Fruit fly (Drosophila melanogaster) whole organism, pupa: Measurements from ENCODE around the gene CG33341.
A peak's percentile ranks its signal among the peaks of the same experiment; 100 is the strongest.

Experiments
- CG10348 ChIP-seq: fragments of 200-800 bp; sonication (Bioruptor generic); IDR thresholded peaks from 2 replicates; pipeline ENCODE4 v1.3.6; 2022; ENCODE audit warnings: missing biosample characterization, missing genetic modification characterization
- CG12605 ChIP-seq: fragments of 200-800 bp; sonication (Bioruptor generic); IDR thresholded peaks from 2 replicates; pipeline ENCODE4 v1.3.6; 2022; ENCODE audit warnings: missing biosample characterization, missing genetic modification characterization
- CG13204 ChIP-seq: fragments of 200-800 bp; sonication (Bioruptor generic); optimal IDR thresholded peaks from 2 replicates; lab custom pipeline; 2018; ENCODE audit warnings: missing biosample characterization, mild to moderate bottlenecking, missing genetic modification characterization, moderate library complexity
- CG14655 ChIP-seq: fragments of 200-800 bp; sonication (Bioruptor generic); optimal IDR thresholded peaks from 3 replicates; lab custom pipeline; 2017; ENCODE audit warnings: mild to moderate bottlenecking, missing biosample characterization, missing genetic modification reagents, missing genetic modification characterization
- CG15710 ChIP-seq: fragments of 200-800 bp; sonication (Bioruptor generic); optimal IDR thresholded peaks from 2 replicates; lab custom pipeline; 2018; ENCODE audit warnings: missing biosample characterization, mild to moderate bottlenecking, missing genetic modification characterization, moderate library complexity
- CG17806 ChIP-seq: fragments of 200-800 bp; sonication (Bioruptor generic); optimal IDR thresholded peaks from 2 replicates; lab custom pipeline; 2018; ENCODE audit warnings: missing biosample characterization, mild to moderate bottlenecking, missing genetic modification characterization, moderate library complexity
- CG32121 ChIP-seq: fragments of 200-800 bp; sonication (Bioruptor generic); IDR thresholded peaks from 2 replicates; pipeline ENCODE4 v1.3.6; 2022; ENCODE audit warnings: missing biosample characterization, missing genetic modification characterization
- CG34367 ChIP-seq: fragments of 200-800 bp; sonication (Bioruptor generic); optimal IDR thresholded peaks from 2 replicates; lab custom pipeline; 2018; ENCODE audit warnings: missing biosample characterization, mild to moderate bottlenecking, missing genetic modification characterization
- CG4496 ChIP-seq: fragments of 200-800 bp; sonication (Bioruptor generic); IDR thresholded peaks from 3 replicates; pipeline ENCODE4 v1.3.6; 2022; ENCODE audit warnings: missing biosample characterization, missing genetic modification characterization
- CG8159 ChIP-seq: fragments of 200-800 bp; sonication (Bioruptor generic); optimal IDR thresholded peaks from 3 replicates; lab custom pipeline; 2018; ENCODE audit warnings: missing biosample characterization, mild to moderate bottlenecking, missing genetic modification characterization, moderate library complexity
- CG8301 ChIP-seq: fragments of 200-800 bp; sonication (Bioruptor generic); optimal IDR thresholded peaks from 2 replicates; lab custom pipeline; 2018; ENCODE audit warnings: missing biosample characterization, mild to moderate bottlenecking, missing genetic modification characterization
- CG9948 ChIP-seq: fragments of 200-800 bp; sonication (Bioruptor generic); optimal IDR thresholded peaks from 2 replicates; lab custom pipeline; 2018; ENCODE audit warnings: missing biosample characterization, mild to moderate bottlenecking, missing genetic modification characterization, moderate library complexity
- D1 ChIP-seq: fragments of 200-800 bp; sonication (Bioruptor generic); optimal IDR thresholded peaks from 2 replicates; lab custom pipeline; 2018; ENCODE audit warnings: missing biosample characterization, mild to moderate bottlenecking, missing genetic modification characterization, moderate library complexity
- EcR ChIP-seq: fragments of 200-800 bp; sonication (Bioruptor generic); optimal IDR thresholded peaks from 3 replicates; lab custom pipeline; 2019; ENCODE audit warnings: missing biosample characterization, missing genetic modification characterization, mild to moderate bottlenecking, moderate library complexity, missing genetic modification reagents
- Ets98B ChIP-seq: fragments of 200-800 bp; sonication (Bioruptor generic); IDR thresholded peaks from 2 replicates; pipeline ENCODE4 v1.3.6; 2022; ENCODE audit warnings: missing biosample characterization, missing genetic modification characterization
- Pif1A ChIP-seq: fragments of 200-800 bp; sonication (Bioruptor generic); optimal IDR thresholded peaks from 3 replicates; lab custom pipeline; 2016; ENCODE audit warnings: missing biosample characterization, missing genetic modification characterization
- Pif1B ChIP-seq: fragments of 200-800 bp; sonication (Bioruptor generic); optimal IDR thresholded peaks from 3 replicates; lab custom pipeline; 2016; ENCODE audit warnings: missing biosample characterization, missing genetic modification characterization
- Snoo ChIP-seq: fragments of 200-800 bp; sonication (Bioruptor generic); optimal IDR thresholded peaks from 3 replicates; lab custom pipeline; 2017; ENCODE audit warnings: missing biosample characterization, mild to moderate bottlenecking, missing genetic modification characterization, inconsistent platforms
- fd96Ca ChIP-seq: fragments of 200-800 bp; sonication (Bioruptor generic); IDR thresholded peaks from 3 replicates; pipeline ENCODE4 v1.3.6; 2022; ENCODE audit warnings: missing biosample characterization, missing genetic modification characterization
- gl ChIP-seq: fragments of 200-800 bp; sonication (Bioruptor generic); optimal IDR thresholded peaks from 2 replicates; lab custom pipeline; 2018; ENCODE audit warnings: missing biosample characterization, mild to moderate bottlenecking, missing genetic modification characterization
- rn ChIP-seq: fragments of 200-800 bp; sonication (Bioruptor generic); IDR thresholded peaks from 2 replicates; pipeline ENCODE4 v1.3.6; 2022; ENCODE audit warnings: missing biosample characterization, missing genetic modification characterization

The CG33341 gene

dm6 chr3R:24341251-24341650 lies 26.9 kb upstream of the CG33341 start, which contains the start of gene Ms:
Gene Ms (plus strand): TSS chr3R:24341551.
- TF ChIP-seq CG12605 (GFP tag; lab: Robert Waterston, UW): peak; percentile 37; the same call in 1 of the 2 replicates
- TF ChIP-seq CG34367 (tag; lab: Kevin White, UChicago): no peak

- peak; percentile 38 for TF ChIP-seq CG15710 (tag; lab: Kevin White, UChicago)
- TF ChIP-seq D1 (tag; lab: Kevin White, UChicago): no peak
- no peak for TF ChIP-seq Ets98B (GFP tag; lab: Robert Waterston, UW)
- TF ChIP-seq CG13204 (GFP tag; lab: Kevin White, UChicago): no peak
- no peak for TF ChIP-seq Pif1A
- TF ChIP-seq CG4496 (GFP tag; lab: Robert Waterston, UW): 0 out of 3 replicates have a peak, but pooled peaks have one; percentile 12
Measured at dm6 chr3R:24348420-24349190, 19.6 kb upstream of the CG33341 start, which contains the start of the genes CG5746 and CG6454. Gene CG5746 (minus strand): TSS chr3R:24348791. Gene CG6454 (plus strand): TSS chr3R:24349182.

dm6 chr3R:24353448-24353847 lies 14.7 kb upstream of the CG33341 start:
- TF ChIP-seq CG10348 (no peak), rn (GFP tag; lab: Robert Waterston, UW) (no peak), CG9948 (no peak), D1 (tag; lab: Kevin White, UChicago) (no peak), Pif1B (GFP tag; lab: Kevin White, UChicago) (no peak), CG17806 (tag; lab: Kevin White, UChicago) (no peak), Pif1A (no peak), CG14655 (GFP tag; lab: Kevin White, UChicago) (no peak), Ets98B (GFP tag; lab: Robert Waterston, UW) (no peak), CG8159 (tag; lab: Kevin White, UChicago) (no peak), CG34367 (tag; lab: Kevin White, UChicago) (no peak), EcR (no peak), CG4496 (GFP tag; lab: Robert Waterston, UW) (no peak)

- TF ChIP-seq Pif1A (no peak), CG17806 (tag; lab: Kevin White, UChicago) (no peak), D1 (tag; lab: Kevin White, UChicago) (no peak), EcR (no peak), CG4496 (GFP tag; lab: Robert Waterston, UW) (no peak), CG9948 (no peak), fd96Ca (no peak), CG8301 (tag; lab: Kevin White, UChicago) (no peak), CG15710 (tag; lab: Kevin White, UChicago) (no peak)
Measured at dm6 chr3R:24357698-24358097, 10.5 kb upstream of the CG33341 start, which contains the start of gene Golgin84. Gene Golgin84 (minus strand): TSS chr3R:24357938.

- no peak for TF ChIP-seq CG10348
- TF ChIP-seq CG34367 (tag; lab: Kevin White, UChicago): no peak
- no peak for TF ChIP-seq CG13204 (GFP tag; lab: Kevin White, UChicago)
- no peak for TF ChIP-seq CG4496 (GFP tag; lab: Robert Waterston, UW)
- TF ChIP-seq D1 (tag; lab: Kevin White, UChicago): no peak
- no peak for TF ChIP-seq CG8301 (tag; lab: Kevin White, UChicago)
- no peak for TF ChIP-seq Snoo
- no peak for TF ChIP-seq CG17806 (tag; lab: Kevin White, UChicago)
- no peak for TF ChIP-seq Ets98B (GFP tag; lab: Robert Waterston, UW)
- TF ChIP-seq rn (GFP tag; lab: Robert Waterston, UW): no peak
- TF ChIP-seq CG8159 (tag; lab: Kevin White, UChicago): no peak
- no peak for TF ChIP-seq gl
- no peak for TF ChIP-seq CG12605 (GFP tag; lab: Robert Waterston, UW)
- no peak for TF ChIP-seq fd96Ca
- TF ChIP-seq EcR: no peak
- TF ChIP-seq CG9948: no peak
- no peak for TF ChIP-seq CG14655 (GFP tag; lab: Kevin White, UChicago)
Measured at dm6 chr3R:24359957-24360356, 8.2 kb upstream of the CG33341 start, which contains the start of gene CG18528. Gene CG18528 (minus strand): TSS chr3R:24360144.

- no peak for TF ChIP-seq Pif1B (GFP tag; lab: Kevin White, UChicago)
- TF ChIP-seq Pif1A: no peak
- no peak for TF ChIP-seq CG4496 (GFP tag; lab: Robert Waterston, UW)
- no peak for TF ChIP-seq CG9948
- no peak for TF ChIP-seq CG10348
Measured at dm6 chr3R:24361583-24361982, 6.6 kb upstream of the CG33341 start, which contains the start of the genes CG5762 and CG33339. Gene CG5762 (minus strand): TSS chr3R:24361683. Gene CG33339 (plus strand): TSS chr3R:24361847.

dm6 chr3R:24362838-24363237 lies 5.3 kb upstream of the CG33341 start, which contains the start of gene CG33340:
Gene CG33340 (plus strand): TSS chr3R:24363138.
- no peak for TF ChIP-seq CG9948
- TF ChIP-seq EcR: no peak
- TF ChIP-seq fd96Ca: no peak
- TF ChIP-seq CG34367 (tag; lab: Kevin White, UChicago): no peak
- no peak for TF ChIP-seq Ets98B (GFP tag; lab: Robert Waterston, UW)
- no peak for TF ChIP-seq CG32121 (GFP tag; lab: Robert Waterston, UW)
- TF ChIP-seq CG4496 (GFP tag; lab: Robert Waterston, UW): no peak
- TF ChIP-seq CG13204 (GFP tag; lab: Kevin White, UChicago): no peak
- no peak for TF ChIP-seq CG12605 (GFP tag; lab: Robert Waterston, UW)
- no peak for TF ChIP-seq D1 (tag; lab: Kevin White, UChicago)
- no peak for TF ChIP-seq Pif1B (GFP tag; lab: Kevin White, UChicago)
- no peak for TF ChIP-seq CG8301 (tag; lab: Kevin White, UChicago)
- no peak for TF ChIP-seq CG15710 (tag; lab: Kevin White, UChicago)
- TF ChIP-seq Pif1A: no peak
- TF ChIP-seq CG10348: no peak
- no peak for TF ChIP-seq CG8159 (tag; lab: Kevin White, UChicago)
- no peak for TF ChIP-seq Snoo
- no peak for TF ChIP-seq rn (GFP tag; lab: Robert Waterston, UW)
